Fruit fly (Drosophila melanogaster): ENCODE measurements around the gene Adss.

- TF ChIP-seq Optix (GFP tag; IDR thresholded peaks at IDR 0.05) (no peak), dmrt11E (tag; optimal IDR thresholded peaks at IDR 0.05) (no peak), Hsf (GFP tag; optimal IDR thresholded peaks at IDR 0.05) (no peak), Myb (GFP tag; optimal IDR thresholded peaks at IDR 0.05) (no peak), gsb (GFP tag; IDR thresholded peaks at IDR 0.05) (no peak), E2f2 (GFP tag; IDR thresholded peaks at IDR 0.05) (no peak), ssp (GFP tag; IDR thresholded peaks at IDR 0.05) (no peak), TFAM (GFP tag; optimal IDR thresholded peaks at IDR 0.05) (no peak), Meics (GFP tag; optimal IDR thresholded peaks at IDR 0.05) (no peak), oc (tag; optimal IDR thresholded peaks at IDR 0.05) (no peak), CG2116 (GFP tag; optimal IDR thresholded peaks at IDR 0.05) (no peak), Ptx1 (GFP tag; IDR thresholded peaks at IDR 0.05) (no peak), GATAe (GFP tag; conservative IDR thresholded peaks at IDR 0.05) (no peak), HLH4C (GFP tag; IDR thresholded peaks at IDR 0.05; ENCODE audit: partially characterized antibody) (no peak)
These were observed 47.7 kb downstream of the Adss start for dm6 chr3R:20782655-20783105.
